Worm (Caenorhabditis elegans) whole organism, midembryonic: Measurements from ENCODE around the gene E04F6.10.

ENCODE experiments used
- flt-1 ChIP-seq: fragments of 200-800 bp; sonication (Bioruptor generic); IDR thresholded peaks from 2 replicates; pipeline ENCODE4 v1.3.6; 2022; ENCODE audit warnings: missing genetic modification characterization, missing compliant biosample characterization
- med-1 ChIP-seq: sonication (generic microtip); optimal IDR thresholded peaks from 2 replicates; lab custom pipeline; 2017; ENCODE audit warnings: missing genetic modification characterization, mild to moderate bottlenecking, missing compliant biosample characterization, antibody characterized with exemption, missing genetic modification reagents; ENCODE audit not compliant: insufficient read depth
- tab-1 ChIP-seq: fragments of 200-800 bp; sonication (Bioruptor generic); IDR thresholded peaks from 2 replicates; pipeline ENCODE4 v1.3.6; 2022; ENCODE audit warnings: missing genetic modification characterization, missing compliant biosample characterization

DNA sequence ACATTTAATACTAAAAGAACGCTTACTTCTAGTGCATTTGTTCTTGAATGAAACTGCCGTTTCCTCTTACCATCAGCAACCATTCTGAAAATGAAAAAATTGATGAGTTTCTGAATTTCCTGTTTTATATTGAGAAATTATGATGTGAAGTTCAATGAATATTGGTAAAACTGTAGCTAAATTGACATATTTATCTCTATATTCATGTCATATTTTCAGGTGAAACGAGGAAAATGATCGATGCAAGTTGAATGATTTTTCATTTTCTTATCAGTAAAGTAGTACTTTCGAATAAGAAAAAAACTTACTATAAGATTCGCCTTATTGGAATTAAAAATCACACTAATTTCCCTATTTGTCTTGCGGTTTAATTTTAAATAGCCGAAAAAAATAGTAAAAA, 6.8 kb downstream of the E04F6.10 start, which contains the start of gene E04F6.15:
- TF ChIP-seq med-1 (GFP tag; lab: Kevin White, UChicago) (no peak), tab-1 (GFP tag; lab: Robert Waterston, UW) (no peak), flt-1 (GFP tag; lab: Robert Waterston, UW) (no peak)
